Fruit fly (Drosophila melanogaster) whole organism, embryonic: ENCODE data around the gene CG34283.

ENCODE experiments used
- Antp ChIP-seq: fragments of 200-800 bp; sonication (Bioruptor generic); optimal IDR thresholded peaks from 3 replicates; lab custom pipeline; 2016; ENCODE audit warnings: missing biosample characterization, missing genetic modification characterization
- CG1024 ChIP-seq: fragments of 200-800 bp; sonication (Bioruptor generic); IDR thresholded peaks from 2 replicates; pipeline ENCODE4 v1.3.6; 2022; ENCODE audit warnings: missing biosample characterization, missing genetic modification characterization
- CG12391 ChIP-seq: fragments of 200-800 bp; sonication (Bioruptor generic); optimal IDR thresholded peaks from 3 replicates; lab custom pipeline; 2018; ENCODE audit warnings: missing biosample characterization, mild to moderate bottlenecking, missing genetic modification characterization, moderate library complexity
- CG15601 ChIP-seq: fragments of 200-800 bp; sonication (Bioruptor generic); optimal IDR thresholded peaks from 3 replicates; lab custom pipeline; 2019; ENCODE audit warnings: missing biosample characterization, mild to moderate bottlenecking, missing genetic modification characterization, moderate library complexity
- CG17568 ChIP-seq: fragments of 200-800 bp; sonication (Bioruptor generic); optimal IDR thresholded peaks from 2 replicates; lab custom pipeline; 2018; ENCODE audit warnings: missing biosample characterization, mild to moderate bottlenecking, missing genetic modification characterization, moderate library complexity
- CG2129 ChIP-seq: fragments of 200-800 bp; sonication (Bioruptor generic); IDR thresholded peaks from 2 replicates; pipeline ENCODE4 v1.3.6; 2022; ENCODE audit warnings: missing biosample characterization, missing genetic modification characterization; ENCODE audit not compliant: partially characterized antibody
- CG2889 ChIP-seq: fragments of 200-800 bp; sonication (Bioruptor generic); IDR thresholded peaks from 3 replicates; pipeline ENCODE4 v1.3.6; 2022; ENCODE audit warnings: missing biosample characterization, missing genetic modification characterization
- CG3163 ChIP-seq: fragments of 200-800 bp; sonication (Bioruptor generic); optimal IDR thresholded peaks from 3 replicates; lab custom pipeline; 2016; ENCODE audit warnings: missing biosample characterization, missing genetic modification characterization
- CG42726 ChIP-seq: fragments of 200-800 bp; sonication (Bioruptor generic); IDR thresholded peaks from 2 replicates; pipeline ENCODE4 v1.3.6; 2022; ENCODE audit warnings: missing biosample characterization, missing genetic modification characterization; ENCODE audit not compliant: partially characterized antibody
- CG4360 ChIP-seq: fragments of 200-800 bp; sonication (Bioruptor generic); IDR thresholded peaks from 2 replicates; pipeline ENCODE4 v1.3.6; 2022; ENCODE audit warnings: missing biosample characterization, missing genetic modification characterization
- CG4820 ChIP-seq: fragments of 200-800 bp; sonication (Bioruptor generic); optimal IDR thresholded peaks from 3 replicates; lab custom pipeline; 2016; ENCODE audit warnings: missing biosample characterization, missing genetic modification characterization
- CG5953 ChIP-seq: fragments of 200-800 bp; sonication (Bioruptor generic); IDR thresholded peaks from 2 replicates; pipeline ENCODE4 v1.3.6; 2022; ENCODE audit warnings: missing biosample characterization, missing genetic modification characterization
- CG6175 ChIP-seq: fragments of 200-800 bp; sonication (Bioruptor generic); IDR thresholded peaks from 3 replicates; pipeline ENCODE4 v1.3.6; 2022; ENCODE audit warnings: missing biosample characterization, missing genetic modification characterization
- CG9437 ChIP-seq: fragments of 200-800 bp; sonication (Bioruptor generic); optimal IDR thresholded peaks from 2 replicates; lab custom pipeline; 2018; ENCODE audit warnings: missing biosample characterization, mild to moderate bottlenecking, missing genetic modification characterization
- CHES-1-like ChIP-seq: fragments of 200-800 bp; sonication (Bioruptor generic); optimal IDR thresholded peaks from 2 replicates; lab custom pipeline; 2016; ENCODE audit warnings: missing biosample characterization, missing genetic modification characterization
- Fer2 ChIP-seq: fragments of 200-800 bp; sonication (Bioruptor generic); optimal IDR thresholded peaks from 2 replicates; lab custom pipeline; 2018; ENCODE audit warnings: missing biosample characterization, mild to moderate bottlenecking, missing genetic modification characterization, moderate library complexity
- GATAe ChIP-seq: fragments of 200-800 bp; sonication (Bioruptor generic); conservative IDR thresholded peaks from 2 replicates; pipeline ENCODE4 v1.3.6; 2022; ENCODE audit warnings: missing biosample characterization, missing genetic modification characterization
- Lpt ChIP-seq: fragments of >200 bp; optimal IDR thresholded peaks from 2 replicates; lab custom pipeline; 2018; ENCODE audit warnings: missing biosample characterization, missing genetic modification characterization
- MBD-R2 ChIP-seq: fragments of 200-800 bp; sonication (Bioruptor generic); IDR thresholded peaks from 2 replicates; pipeline ENCODE4 v1.3.6; 2022; ENCODE audit warnings: missing biosample characterization, missing genetic modification characterization
- MESR4 ChIP-seq: fragments of 200-800 bp; sonication (Bioruptor generic); optimal IDR thresholded peaks from 2 replicates; lab custom pipeline; 2018; ENCODE audit warnings: missing biosample characterization, mild to moderate bottlenecking, missing genetic modification characterization, moderate library complexity
- NC2α ChIP-seq: fragments of 200-800 bp; sonication (Bioruptor generic); optimal IDR thresholded peaks from 2 replicates; lab custom pipeline; 2016; ENCODE audit warnings: missing biosample characterization, missing genetic modification characterization
- Poxn ChIP-seq: fragments of 200-800 bp; sonication (Bioruptor generic); IDR thresholded peaks from 2 replicates; pipeline ENCODE4 v1.3.6; 2022; ENCODE audit warnings: missing biosample characterization, missing genetic modification characterization
- Trl ChIP-seq, 3 experiments: fragments of >200 bp in 2 of 3; fragments of 200-800 bp in 1 of 3; sonication (Bioruptor generic) in 1 of 3; optimal IDR thresholded peaks; 2 replicates in 1 of 3; 3 replicates in 2 of 3; lab custom pipeline; 2016 to 2017; ENCODE audit warnings: missing biosample characterization in 1 of 3, missing genetic modification characterization in 1 of 3
- amos ChIP-seq: fragments of 200-800 bp; sonication (Bioruptor generic); IDR thresholded peaks from 2 replicates; pipeline ENCODE4 v1.3.6; 2022; ENCODE audit warnings: missing biosample characterization, missing genetic modification characterization; ENCODE audit not compliant: partially characterized antibody
- br ChIP-seq: fragments of >200 bp; optimal IDR thresholded peaks from 2 replicates; lab custom pipeline; 2017
- croc ChIP-seq: fragments of 200-800 bp; sonication (Bioruptor generic); conservative IDR thresholded peaks from 3 replicates; pipeline ENCODE4 v1.3.6; 2022; ENCODE audit warnings: missing biosample characterization, missing genetic modification characterization
- dimm ChIP-seq: fragments of 200-800 bp; sonication (Bioruptor generic); IDR thresholded peaks from 2 replicates; pipeline ENCODE4 v1.3.6; 2022; ENCODE audit warnings: missing biosample characterization, missing genetic modification characterization
- dm ChIP-seq: fragments of 200-800 bp; sonication (Bioruptor generic); optimal IDR thresholded peaks from 3 replicates; lab custom pipeline; 2016; ENCODE audit warnings: missing biosample characterization, missing genetic modification characterization
- gce ChIP-seq: fragments of 200-800 bp; sonication (Bioruptor generic); IDR thresholded peaks from 3 replicates; pipeline ENCODE4 v1.3.6; 2022; ENCODE audit warnings: missing biosample characterization, missing genetic modification characterization
- gcm2 ChIP-seq: fragments of 200-800 bp; sonication (Bioruptor generic); optimal IDR thresholded peaks from 2 replicates; lab custom pipeline; 2016; ENCODE audit warnings: missing biosample characterization, missing genetic modification characterization
- gem ChIP-seq: fragments of 200-800 bp; sonication (Bioruptor generic); optimal IDR thresholded peaks from 2 replicates; lab custom pipeline; 2019; ENCODE audit warnings: missing biosample characterization, mild to moderate bottlenecking, missing genetic modification characterization, moderate library complexity
- grn ChIP-seq: fragments of 200-800 bp; sonication (Bioruptor generic); optimal IDR thresholded peaks from 3 replicates; lab custom pipeline; 2017; ENCODE audit warnings: missing biosample characterization, missing genetic modification characterization
- gsb-n ChIP-seq: fragments of 200-800 bp; sonication (Bioruptor generic); optimal IDR thresholded peaks from 3 replicates; lab custom pipeline; 2018; ENCODE audit warnings: missing biosample characterization, mild to moderate bottlenecking, missing genetic modification characterization
- hb ChIP-seq: fragments of 200-800 bp; sonication (Bioruptor generic); IDR thresholded peaks from 3 replicates; pipeline ENCODE4 v1.3.6; 2022; ENCODE audit warnings: missing biosample characterization, missing genetic modification characterization; ENCODE audit not compliant: partially characterized antibody
- hkb ChIP-seq, 2 experiments: fragments of 200-800 bp in 1 of 2; fragments of >200 bp in 1 of 2; sonication (Bioruptor generic) in 1 of 2; IDR thresholded peaks in 1 of 2; optimal IDR thresholded peaks in 1 of 2; 2 replicates each; pipeline versions ENCODE4 v1.3.6 to Lab custom; 2017 to 2022; ENCODE audit warnings: missing biosample characterization in 1 of 2, missing genetic modification characterization in 1 of 2
- insv ChIP-seq, 2 experiments: fragments of 200-800 bp; sonication (Bioruptor generic); optimal IDR thresholded peaks; 3 replicates each; lab custom pipeline; 2016 to 2018; ENCODE audit warnings: missing biosample characterization in 2 of 2, missing genetic modification characterization in 2 of 2
- maf-S ChIP-seq: fragments of 200-800 bp; sonication (Bioruptor generic); optimal IDR thresholded peaks from 2 replicates; lab custom pipeline; 2016; ENCODE audit warnings: missing biosample characterization, missing genetic modification characterization
- phol ChIP-seq: fragments of 200-800 bp; sonication (Bioruptor generic); optimal IDR thresholded peaks from 3 replicates; lab custom pipeline; 2018; ENCODE audit warnings: missing biosample characterization, mild to moderate bottlenecking, missing genetic modification characterization, moderate library complexity
- pita ChIP-seq: fragments of 200-800 bp; sonication (Bioruptor generic); optimal IDR thresholded peaks from 2 replicates; lab custom pipeline; 2017; ENCODE audit warnings: missing biosample characterization, mild to moderate bottlenecking, missing genetic modification characterization
- prd ChIP-seq, 3 experiments: fragments of >200 bp in 2 of 3; fragments of 200-800 bp in 1 of 3; sonication (Bioruptor generic) in 1 of 3; optimal IDR thresholded peaks in 2 of 3; IDR thresholded peaks in 1 of 3; 2 replicates in 2 of 3; 3 replicates in 1 of 3; pipeline versions ENCODE4 v1.3.6 to Lab custom; 2017 to 2022; ENCODE audit warnings: missing biosample characterization in 1 of 3, missing genetic modification characterization in 1 of 3
- psq ChIP-seq: fragments of 200-800 bp; sonication (Bioruptor generic); optimal IDR thresholded peaks from 2 replicates; lab custom pipeline; 2017; ENCODE audit warnings: missing biosample characterization, missing genetic modification characterization
- salm ChIP-seq: fragments of 200-800 bp; sonication (Bioruptor generic); optimal IDR thresholded peaks from 2 replicates; lab custom pipeline; 2018; ENCODE audit warnings: missing biosample characterization, mild to moderate bottlenecking, missing genetic modification characterization
- sc ChIP-seq, 3 experiments: fragments of >200 bp in 2 of 3; fragments of 200-800 bp in 1 of 3; sonication (Bioruptor generic) in 1 of 3; optimal IDR thresholded peaks; 2 replicates in 2 of 3; 3 replicates in 1 of 3; lab custom pipeline; 2017; ENCODE audit warnings: mild to moderate bottlenecking in 1 of 3, missing biosample characterization in 1 of 3, missing genetic modification characterization in 1 of 3, missing genetic modification reagents in 1 of 3
- stwl ChIP-seq: fragments of 200-800 bp; sonication (Bioruptor generic); optimal IDR thresholded peaks from 3 replicates; lab custom pipeline; 2018; ENCODE audit warnings: missing biosample characterization, mild to moderate bottlenecking, missing genetic modification characterization, moderate library complexity
- tll ChIP-seq, 2 experiments: fragments of 200-800 bp in 1 of 2; fragments of >200 bp in 1 of 2; sonication (Bioruptor generic) in 1 of 2; optimal IDR thresholded peaks; 2 replicates each; lab custom pipeline; 2017 to 2019; ENCODE audit warnings: missing biosample characterization in 2 of 2, missing genetic modification characterization in 2 of 2, mild to moderate bottlenecking in 1 of 2, moderate library complexity in 1 of 2
- unc-4 ChIP-seq: fragments of 200-800 bp; sonication (Bioruptor generic); IDR thresholded peaks from 2 replicates; pipeline ENCODE4 v1.3.6; 2022; ENCODE audit warnings: missing biosample characterization, missing genetic modification characterization; ENCODE audit not compliant: partially characterized antibody
- wdn ChIP-seq: fragments of 200-800 bp; sonication (Bioruptor generic); IDR thresholded peaks from 2 replicates; pipeline ENCODE4 v1.3.6; 2022; ENCODE audit warnings: missing biosample characterization, missing genetic modification characterization
- yki ChIP-seq: fragments of >200 bp; optimal IDR thresholded peaks from 3 replicates; lab custom pipeline; 2018

The CG34283 gene

dm6 chr3R:18719767-18720341 lies 2.5 kb downstream of the CG34283 start (continued):
- TF ChIP-seq maf-S (GFP tag; lab: Kevin White, UChicago) = peak; percentile 76
- no peak for TF ChIP-seq prd (optimal IDR thresholded peaks at IDR 0.05; lab: Kevin White, UChicago)
- TF ChIP-seq prd (GFP tag; IDR thresholded peaks at IDR 0.05; lab: Robert Waterston, UW) = peak; percentile 87
- peak; percentile 81 for TF ChIP-seq Antp (GFP tag; lab: Kevin White, UChicago)
- TF ChIP-seq amos (GFP tag; lab: Robert Waterston, UW) = no peak
- no peak for TF ChIP-seq CG4360 (GFP tag; lab: Robert Waterston, UW)
- peak; percentile 16 for TF ChIP-seq psq (GFP tag; lab: Kevin White, UChicago)
- peak; percentile 69; the same call in 2 of the 3 replicates for TF ChIP-seq CG2889 (GFP tag; lab: Robert Waterston, UW)
- TF ChIP-seq stwl (tag; lab: Kevin White, UChicago) = no peak
- TF ChIP-seq unc-4 = no peak
- peak; percentile 70 for TF ChIP-seq CG9437 (GFP tag; lab: Kevin White, UChicago)
- TF ChIP-seq Trl (optimal IDR thresholded peaks at IDR 0.05; lab: Kevin White, UChicago) = no peak
- peak; percentile 71 for TF ChIP-seq Trl (GFP tag; optimal IDR thresholded peaks at IDR 0.05; lab: Kevin White, UChicago)
- TF ChIP-seq br (lab: Kevin White, UChicago) = no peak
- TF ChIP-seq pita (GFP tag; lab: Kevin White, UChicago) = no peak
- peak; percentile 61 for TF ChIP-seq CG17568 (GFP tag; lab: Kevin White, UChicago)
- TF ChIP-seq hkb (optimal IDR thresholded peaks at IDR 0.05; lab: Kevin White, UChicago) = no peak
- peak; percentile 90 for TF ChIP-seq hkb (GFP tag; IDR thresholded peaks at IDR 0.05; lab: Robert Waterston, UW)
- TF ChIP-seq wdn (GFP tag; lab: Robert Waterston, UW) = peak; percentile 76
- TF ChIP-seq CG4820 (GFP tag; lab: Kevin White, UChicago) = peak; percentile 72
- TF ChIP-seq CHES-1-like (GFP tag; lab: Kevin White, UChicago) = peak; percentile 82
- no peak for TF ChIP-seq yki (lab: Kevin White, UChicago)
- peak; percentile 81 for TF ChIP-seq Fer2 (tag; lab: Kevin White, UChicago)
- peak; percentile 57; the same call in 1 of the 2 replicates for TF ChIP-seq CG5953 (GFP tag; lab: Robert Waterston, UW)
- no peak for TF ChIP-seq hb
- peak; percentile 60; the same call in 1 of the 3 replicates for TF ChIP-seq gce (GFP tag; lab: Robert Waterston, UW)
- 0 out of 3 replicates have a peak, but pooled peaks have one; percentile 37 for TF ChIP-seq CG6175 (GFP tag; lab: Robert Waterston, UW)
- peak; percentile 73 for TF ChIP-seq CG1024 (GFP tag; lab: Robert Waterston, UW)
- TF ChIP-seq Lpt (GFP tag; lab: Kevin White, UChicago) = no peak
- peak; percentile 40 for TF ChIP-seq gcm2 (GFP tag; lab: Kevin White, UChicago)
- TF ChIP-seq Poxn (GFP tag; lab: Robert Waterston, UW) = no peak
- TF ChIP-seq CG2129 = no peak
- TF ChIP-seq NC2α = peak; percentile 39
- TF ChIP-seq gem = peak; percentile 90
- peak; percentile 82 for TF ChIP-seq CG15601 (tag; lab: Kevin White, UChicago)
- TF ChIP-seq tll (GFP tag; optimal IDR thresholded peaks at IDR 0.05; lab: Kevin White, UChicago) = no peak
- peak; percentile 74 for TF ChIP-seq gsb-n (tag; lab: Kevin White, UChicago)
- TF ChIP-seq CG42726 = no peak
- TF ChIP-seq GATAe (GFP tag; lab: Robert Waterston, UW) = peak; percentile 38; the same call in 1 of the 2 replicates
- peak; percentile 60; the same call in 1 of the 2 replicates for TF ChIP-seq MBD-R2
- no peak for TF ChIP-seq sc (optimal IDR thresholded peaks at IDR 0.05; lab: Kevin White, UChicago)
- TF ChIP-seq sc (GFP tag; optimal IDR thresholded peaks at IDR 0.05; lab: Kevin White, UChicago) = peak; percentile 58
- TF ChIP-seq dm = peak; percentile 59
- peak; percentile 73; the same call in 2 of the 3 replicates for TF ChIP-seq croc (GFP tag; lab: Robert Waterston, UW)
- TF ChIP-seq insv (GFP tag; optimal IDR thresholded peaks at IDR 0.05; lab: Kevin White, UChicago) = peak in 1 of 2 experiments; percentile 53
- peak; percentile 65 for TF ChIP-seq dimm (GFP tag; lab: Robert Waterston, UW)
- TF ChIP-seq grn (GFP tag; lab: Kevin White, UChicago) = peak; percentile 44
- peak; percentile 63 for TF ChIP-seq CG3163 (GFP tag; lab: Kevin White, UChicago)
- peak; percentile 13 for TF ChIP-seq MESR4 (GFP tag; lab: Kevin White, UChicago)
- peak; percentile 65 for TF ChIP-seq salm
- peak; percentile 87 for TF ChIP-seq CG12391
- peak; percentile 81 for TF ChIP-seq phol (tag; lab: Kevin White, UChicago)
